In genomic region chr3R:6196416-6196815, dm6 we compare ENCODE assay signal across 2 fruit fly cellular contexts.
TF ChIP-seq lines count a peak whose summit lies in the region.

No protein-coding gene starts in this region.

- TF ChIP-seq CTCF in whole organism, embryonic (GFP tag; optimal IDR thresholded peaks at IDR 0.05; lab: Kevin White, UChicago) = no peak

TF ChIP-seq in whole organism, embryonic, 481 proteins besides CTCF, POLR2A, EP300 and RAD21:
- no peak for TF ChIP-seq CG4854 (GFP tag; optimal IDR thresholded peaks at IDR 0.05; lab: Kevin White, UChicago)
- TF ChIP-seq Hr39 (optimal IDR thresholded peaks at IDR 0.05; lab: Kevin White, UChicago) = no peak
- TF ChIP-seq sisA (GFP tag; IDR thresholded peaks at IDR 0.05; lab: Robert Waterston, UW) = no peak
- TF ChIP-seq slou (GFP tag; optimal IDR thresholded peaks at IDR 0.05; lab: Kevin White, UChicago) = no peak
- TF ChIP-seq CG10209 (GFP tag; optimal IDR thresholded peaks at IDR 0.05; lab: Kevin White, UChicago) = no peak
- no peak for TF ChIP-seq vvl (GFP tag; IDR thresholded peaks at IDR 0.05; lab: Robert Waterston, UW)
- TF ChIP-seq CG3407 (GFP tag; optimal IDR thresholded peaks at IDR 0.05; lab: Kevin White, UChicago) = no peak
- TF ChIP-seq hth (optimal IDR thresholded peaks at IDR 0.05; lab: Kevin White, UChicago) = no peak
- no peak for TF ChIP-seq Hmr (GFP tag; optimal IDR thresholded peaks at IDR 0.05; lab: Kevin White, UChicago)
- TF ChIP-seq CG6254 (GFP tag; optimal IDR thresholded peaks at IDR 0.05; lab: Kevin White, UChicago) = no peak
- no peak for TF ChIP-seq en (GFP tag; optimal IDR thresholded peaks at IDR 0.05; lab: Kevin White, UChicago)
- TF ChIP-seq CG1602 (GFP tag; optimal IDR thresholded peaks at IDR 0.05; lab: Kevin White, UChicago) = no peak
- TF ChIP-seq psq (GFP tag; optimal IDR thresholded peaks at IDR 0.05; lab: Kevin White, UChicago) = no peak
- no peak for TF ChIP-seq CG32532 (GFP tag; IDR thresholded peaks at IDR 0.05; lab: Robert Waterston, UW)
- peak; percentile 64 for TF ChIP-seq Ets65A (GFP tag; lab: Kevin White, UChicago)
- no peak for TF ChIP-seq CG1603 (tag; optimal IDR thresholded peaks at IDR 0.05; lab: Kevin White, UChicago)
- no peak for TF ChIP-seq unc-4 (GFP tag; IDR thresholded peaks at IDR 0.05; lab: Robert Waterston, UW; ENCODE audit: partially characterized antibody)
- no peak for TF ChIP-seq CG13287 (GFP tag; IDR thresholded peaks at IDR 0.05; lab: Robert Waterston, UW; ENCODE audit: partially characterized antibody)
- TF ChIP-seq exex (tag; optimal IDR thresholded peaks at IDR 0.05; lab: Kevin White, UChicago) = no peak
- no peak for TF ChIP-seq Dp (GFP tag; optimal IDR thresholded peaks at IDR 0.05; lab: Kevin White, UChicago)
- TF ChIP-seq crc (GFP tag; optimal IDR thresholded peaks at IDR 0.05; lab: Kevin White, UChicago) = no peak
- TF ChIP-seq CG6654 (GFP tag; optimal IDR thresholded peaks at IDR 0.05; lab: Kevin White, UChicago) = no peak
- TF ChIP-seq NFAT (GFP tag; IDR thresholded peaks at IDR 0.05; lab: Robert Waterston, UW) = no peak
- TF ChIP-seq CG34422 (GFP tag; IDR thresholded peaks at IDR 0.05; lab: Robert Waterston, UW) = no peak
- TF ChIP-seq Pdp1 (GFP tag; optimal IDR thresholded peaks at IDR 0.05; lab: Kevin White, UChicago) = peak in 1 of 2 experiments; percentile 49
- peak; percentile 51 for TF ChIP-seq Blimp-1 (GFP tag; optimal IDR thresholded peaks at IDR 0.05; lab: Kevin White, UChicago)

TF ChIP-seq in whole organism, prepupa, 60 proteins besides CTCF, POLR2A, EP300 and RAD21:
- no peak for TF ChIP-seq Ets21C (GFP tag; optimal IDR thresholded peaks at IDR 0.05; lab: Kevin White, UChicago)
- TF ChIP-seq Blimp-1 (GFP tag; optimal IDR thresholded peaks at IDR 0.05; lab: Kevin White, UChicago) = peak; percentile 27
- TF ChIP-seq Eip78C (GFP tag; lab: Kevin White, UChicago) = peak; percentile 0
- no peak for TF ChIP-seq CG11902 (GFP tag; optimal IDR thresholded peaks at IDR 0.05; lab: Kevin White, UChicago)
- TF ChIP-seq vri (GFP tag; optimal IDR thresholded peaks at IDR 0.05; lab: Kevin White, UChicago) = peak; percentile 10

Comparison
In these comparisons a context has a peak if more than half of its experiments do, and no peak if none do; other contexts are left out.
1. Of the 7 proteins assayed by ChIP-seq in both whole organism, embryonic and whole organism, prepupa: peak only in whole organism, embryonic: none; only in whole organism, prepupa: none; in both: Blimp-1; in neither: 6.